Fruit fly (Drosophila melanogaster) whole organism, prepupa: ENCODE measurements around the gene Atg6.

Source experiments
- Blimp-1 ChIP-seq: fragments of 200-800 bp; sonication (Bioruptor generic); optimal IDR thresholded peaks from 3 replicates; lab custom pipeline; 2017; ENCODE audit warnings: missing biosample characterization, missing genetic modification characterization, mild to moderate bottlenecking, moderate library complexity, missing genetic modification reagents
- CG10669 ChIP-seq: fragments of 200-800 bp; sonication (Bioruptor generic); optimal IDR thresholded peaks from 3 replicates; lab custom pipeline; 2018; ENCODE audit warnings: missing biosample characterization, mild to moderate bottlenecking, missing genetic modification characterization, moderate library complexity
- CG11294 ChIP-seq: fragments of 200-800 bp; sonication (Bioruptor generic); IDR thresholded peaks from 2 replicates; pipeline ENCODE4 v1.3.6; 2022; ENCODE audit warnings: missing biosample characterization, missing genetic modification characterization
- CG11762 ChIP-seq: fragments of 200-800 bp; sonication (Bioruptor generic); optimal IDR thresholded peaks from 3 replicates; lab custom pipeline; 2016; ENCODE audit warnings: missing biosample characterization, missing genetic modification characterization; ENCODE audit not compliant: insufficient read depth
- CG11902 ChIP-seq: fragments of 200-800 bp; sonication (Bioruptor generic); optimal IDR thresholded peaks from 3 replicates; lab custom pipeline; 2016; ENCODE audit warnings: missing biosample characterization, missing genetic modification characterization
- CG15336 ChIP-seq: fragments of 200-800 bp; sonication (Bioruptor generic); IDR thresholded peaks from 2 replicates; pipeline ENCODE4 v1.3.6; 2022; ENCODE audit warnings: missing biosample characterization, missing genetic modification characterization
- CG1621 ChIP-seq: fragments of 200-800 bp; sonication (Bioruptor generic); optimal IDR thresholded peaks from 3 replicates; lab custom pipeline; 2018; ENCODE audit warnings: missing biosample characterization, mild to moderate bottlenecking, missing genetic modification characterization
- CG32006 ChIP-seq: fragments of 200-800 bp; sonication (Bioruptor generic); optimal IDR thresholded peaks from 3 replicates; lab custom pipeline; 2017; ENCODE audit warnings: missing biosample characterization, mild to moderate bottlenecking, missing genetic modification characterization
- CG34406 ChIP-seq: fragments of 200-800 bp; sonication (Bioruptor generic); optimal IDR thresholded peaks from 3 replicates; lab custom pipeline; 2016; ENCODE audit warnings: missing biosample characterization, missing genetic modification characterization
- CG6163 ChIP-seq: fragments of 200-800 bp; sonication (Bioruptor generic); IDR thresholded peaks from 3 replicates; pipeline ENCODE4 v1.3.6; 2022; ENCODE audit warnings: missing biosample characterization, missing genetic modification characterization
- CG6276 ChIP-seq: fragments of 200-800 bp; sonication (Bioruptor generic); optimal IDR thresholded peaks from 2 replicates; lab custom pipeline; 2017; ENCODE audit warnings: missing biosample characterization, mild to moderate bottlenecking, missing genetic modification characterization
- CG6792 ChIP-seq: fragments of 200-800 bp; sonication (Bioruptor generic); optimal IDR thresholded peaks from 3 replicates; lab custom pipeline; 2016; ENCODE audit warnings: missing biosample characterization, missing genetic modification characterization
- CG6808 ChIP-seq: fragments of 200-800 bp; sonication (Bioruptor generic); optimal IDR thresholded peaks from 3 replicates; lab custom pipeline; 2017; ENCODE audit warnings: missing biosample characterization, missing genetic modification characterization, mild to moderate bottlenecking, moderate library complexity, missing genetic modification reagents
- CG6854 ChIP-seq: fragments of 200-800 bp; sonication (Bioruptor generic); optimal IDR thresholded peaks from 2 replicates; lab custom pipeline; 2017; ENCODE audit warnings: missing biosample characterization, mild to moderate bottlenecking, missing genetic modification characterization
- CG7368 ChIP-seq: fragments of 200-800 bp; sonication (Bioruptor generic); optimal IDR thresholded peaks from 3 replicates; lab custom pipeline; 2016; ENCODE audit warnings: missing biosample characterization, missing genetic modification characterization
- CG8119 ChIP-seq: fragments of 200-800 bp; sonication (Bioruptor generic); IDR thresholded peaks from 3 replicates; pipeline ENCODE4 v1.3.6; 2022; ENCODE audit warnings: missing biosample characterization, missing genetic modification characterization
- CG8319 ChIP-seq: fragments of 200-800 bp; sonication (Bioruptor generic); optimal IDR thresholded peaks from 3 replicates; lab custom pipeline; 2016; ENCODE audit warnings: missing biosample characterization, missing genetic modification characterization
- CG9139 ChIP-seq: fragments of 200-800 bp; sonication (Bioruptor generic); optimal IDR thresholded peaks from 3 replicates; lab custom pipeline; 2017; ENCODE audit warnings: missing biosample characterization, mild to moderate bottlenecking, missing genetic modification characterization
- Eip75B ChIP-seq: fragments of 200-800 bp; sonication (Bioruptor generic); optimal IDR thresholded peaks from 3 replicates; lab custom pipeline; 2016; ENCODE audit warnings: missing biosample characterization, missing genetic modification characterization
- Eip78C ChIP-seq: fragments of 200-800 bp; sonication (Bioruptor generic); peaks from one replicate; lab custom pipeline; 2016; ENCODE audit warnings: missing biosample characterization, missing genetic modification characterization
- Ets21C ChIP-seq: fragments of 200-800 bp; sonication (Bioruptor generic); optimal IDR thresholded peaks from 3 replicates; lab custom pipeline; 2016; ENCODE audit warnings: missing biosample characterization, missing genetic modification characterization
- Sox102F ChIP-seq: fragments of 200-800 bp; sonication (Bioruptor generic); optimal IDR thresholded peaks from 2 replicates; lab custom pipeline; 2016; ENCODE audit warnings: missing biosample characterization, mild to moderate bottlenecking, missing genetic modification characterization
- Sox14 ChIP-seq: fragments of 200-800 bp; sonication (Bioruptor generic); optimal IDR thresholded peaks from 3 replicates; lab custom pipeline; 2016; ENCODE audit warnings: missing biosample characterization, missing genetic modification characterization
- achi ChIP-seq: fragments of 200-800 bp; sonication (Bioruptor generic); optimal IDR thresholded peaks from 3 replicates; lab custom pipeline; 2016; ENCODE audit warnings: missing biosample characterization, missing genetic modification characterization
- dsx ChIP-seq: fragments of 200-800 bp; optimal IDR thresholded peaks from 3 replicates; lab custom pipeline; 2019; ENCODE audit warnings: missing biosample characterization, mild to moderate bottlenecking, missing genetic modification characterization, moderate library complexity; ENCODE audit not compliant: poor library complexity, severe bottlenecking
- esn ChIP-seq: fragments of 200-800 bp; sonication (Bioruptor generic); optimal IDR thresholded peaks from 2 replicates; lab custom pipeline; 2016; ENCODE audit warnings: missing biosample characterization, mild to moderate bottlenecking, missing genetic modification characterization, moderate library complexity
- fkh ChIP-seq: fragments of 200-800 bp; sonication (Bioruptor generic); optimal IDR thresholded peaks from 3 replicates; lab custom pipeline; 2017; ENCODE audit warnings: missing biosample characterization, mild to moderate bottlenecking, missing genetic modification characterization, moderate library complexity
- lz ChIP-seq: fragments of 200-800 bp; sonication (Bioruptor generic); optimal IDR thresholded peaks from 3 replicates; lab custom pipeline; 2016; ENCODE audit warnings: missing biosample characterization, missing genetic modification characterization
- net ChIP-seq: fragments of 200-800 bp; sonication (Bioruptor generic); optimal IDR thresholded peaks from 3 replicates; lab custom pipeline; 2016; ENCODE audit warnings: missing biosample characterization, missing genetic modification characterization
- pdm3 ChIP-seq: fragments of 200-800 bp; sonication (Bioruptor generic); optimal IDR thresholded peaks from 3 replicates; lab custom pipeline; 2016; ENCODE audit warnings: missing biosample characterization, missing genetic modification characterization
- salr ChIP-seq, 2 experiments: fragments of 200-800 bp; sonication (Bioruptor generic); optimal IDR thresholded peaks; 3 replicates each; lab custom pipeline; 2016 to 2018; ENCODE audit warnings: missing biosample characterization in 2 of 2, missing genetic modification characterization in 2 of 2, mild to moderate bottlenecking in 1 of 2
- spab ChIP-seq: fragments of 200-800 bp; sonication (Bioruptor generic); optimal IDR thresholded peaks from 2 replicates; lab custom pipeline; 2017; ENCODE audit warnings: missing biosample characterization, mild to moderate bottlenecking, missing genetic modification characterization, missing genetic modification reagents
- ss ChIP-seq, 2 experiments: fragments of 200-800 bp; sonication (Bioruptor generic); optimal IDR thresholded peaks; 2 replicates in 1 of 2; 3 replicates in 1 of 2; lab custom pipeline; 2017 to 2018; ENCODE audit warnings: mild to moderate bottlenecking in 2 of 2, missing biosample characterization in 2 of 2, missing genetic modification characterization in 2 of 2, moderate library complexity in 1 of 2
- topi ChIP-seq: fragments of 200-800 bp; sonication (Bioruptor generic); optimal IDR thresholded peaks from 3 replicates; lab custom pipeline; 2016; ENCODE audit warnings: missing biosample characterization, missing genetic modification characterization

Gene Atg6

dm6 chr3R:24006449-24007159 lies 44.0 kb downstream of the Atg6 start (continued):
- TF ChIP-seq ss (GFP tag; optimal IDR thresholded peaks at IDR 0.05; lab: Kevin White, UChicago) (peak in 1 of 2 experiments; percentile 26), CG11762 (no peak), Blimp-1 (GFP tag; lab: Kevin White, UChicago) (no peak), CG6808 (GFP tag; lab: Kevin White, UChicago) (peak; percentile 14), CG7368 (no peak), topi (GFP tag; lab: Kevin White, UChicago) (no peak), CG11902 (GFP tag; lab: Kevin White, UChicago) (no peak), salr (GFP tag; optimal IDR thresholded peaks at IDR 0.05; lab: Kevin White, UChicago) (no peak), CG15336 (GFP tag; lab: Robert Waterston, UW) (no peak), CG9139 (GFP tag; lab: Kevin White, UChicago) (no peak), lz (peak; percentile 22), CG8319 (no peak), CG34406 (GFP tag; lab: Kevin White, UChicago) (no peak), CG6276 (peak; percentile 41), Eip78C (GFP tag; lab: Kevin White, UChicago) (peak; percentile 84), net (GFP tag; lab: Kevin White, UChicago) (peak; percentile 24), achi (GFP tag; lab: Kevin White, UChicago) (no peak), esn (peak; percentile 32), CG8119 (GFP tag; lab: Robert Waterston, UW) (peak; percentile 55), Sox102F (no peak), Ets21C (peak; percentile 21)

- TF ChIP-seq CG6808 (GFP tag; lab: Kevin White, UChicago) (peak; percentile 75), CG9139 (GFP tag; lab: Kevin White, UChicago) (peak; percentile 66), Eip78C (GFP tag; lab: Kevin White, UChicago) (peak; percentile 50), CG1621 (peak; percentile 17), ss (GFP tag; optimal IDR thresholded peaks at IDR 0.05; lab: Kevin White, UChicago) (peak; percentile 76 to 84), Eip75B (GFP tag; lab: Kevin White, UChicago) (no peak), CG11902 (GFP tag; lab: Kevin White, UChicago) (no peak), CG6163 (peak; percentile 46; the same call in 2 of the 3 replicates), spab (GFP tag; lab: Kevin White, UChicago) (peak; percentile 60), dsx (GFP tag; lab: Kevin White, UChicago) (peak; percentile 34), CG6854 (GFP tag; lab: Kevin White, UChicago) (no peak), topi (GFP tag; lab: Kevin White, UChicago) (no peak), CG10669 (GFP tag; lab: Kevin White, UChicago) (peak; percentile 21), CG15336 (GFP tag; lab: Robert Waterston, UW) (no peak), salr (GFP tag; optimal IDR thresholded peaks at IDR 0.05; lab: Kevin White, UChicago) (no peak), CG11294 (GFP tag; lab: Robert Waterston, UW) (no peak)
Observed at dm6 chr3R:24003948-24004347, 46.6 kb downstream of the Atg6 start.

dm6 chr3R:24001150-24001549 lies 49.4 kb downstream of the Atg6 start:
- TF ChIP-seq Sox14 (GFP tag; lab: Kevin White, UChicago) (no peak), fkh (GFP tag; lab: Kevin White, UChicago) (peak; percentile 4), CG32006 (GFP tag; lab: Kevin White, UChicago) (no peak), CG15336 (GFP tag; lab: Robert Waterston, UW) (no peak), pdm3 (GFP tag; lab: Kevin White, UChicago) (no peak), CG7368 (no peak), CG6792 (GFP tag; lab: Kevin White, UChicago) (no peak)
